Fruit fly (Drosophila melanogaster): ENCODE measurements around the gene CG5114.

CG5114 gene

dm6 chr3L:14956288-14957032 is 26.2 kb upstream of the CG5114 start (continued):
- no peak for TF ChIP-seq CG30431 (GFP tag; optimal IDR thresholded peaks at IDR 0.05)
- no peak for TF ChIP-seq cad (GFP tag; optimal IDR thresholded peaks at IDR 0.05)
- TF ChIP-seq Kr (GFP tag; optimal IDR thresholded peaks at IDR 0.05), result peak; percentile 98
- TF ChIP-seq CG10979 (tag; optimal IDR thresholded peaks at IDR 0.05), result peak; percentile 40
- TF ChIP-seq gem (tag; optimal IDR thresholded peaks at IDR 0.05), result peak; percentile 46
- no peak for TF ChIP-seq CG17359 (tag; optimal IDR thresholded peaks at IDR 0.05)
- TF ChIP-seq CG7745 (tag; optimal IDR thresholded peaks at IDR 0.05), result peak; percentile 85
- TF ChIP-seq CG31365 (tag; optimal IDR thresholded peaks at IDR 0.05), result no peak
- TF ChIP-seq CG6254 (GFP tag; optimal IDR thresholded peaks at IDR 0.05), result peak; percentile 50
- TF ChIP-seq Blimp-1 (GFP tag; optimal IDR thresholded peaks at IDR 0.05), result no peak
- TF ChIP-seq NfI (GFP tag; optimal IDR thresholded peaks at IDR 0.05), result no peak
- TF ChIP-seq Camta (GFP tag; optimal IDR thresholded peaks at IDR 0.05), result peak; percentile 14
- no peak for TF ChIP-seq Hmr (GFP tag; optimal IDR thresholded peaks at IDR 0.05)
- no peak for TF ChIP-seq eve (GFP tag; optimal IDR thresholded peaks at IDR 0.05)
- peak; percentile 18 for TF ChIP-seq HLHmδ (GFP tag; optimal IDR thresholded peaks at IDR 0.05)
- no peak for TF ChIP-seq Dad (GFP tag; optimal IDR thresholded peaks at IDR 0.05)
- no peak for TF ChIP-seq Doc3 (GFP tag; IDR thresholded peaks at IDR 0.05; ENCODE audit: partially characterized antibody)
- no peak for TF ChIP-seq CG10274 (GFP tag; optimal IDR thresholded peaks at IDR 0.05)
- TF ChIP-seq Lhr (GFP tag; optimal IDR thresholded peaks at IDR 0.05), result peak; percentile 39
- peak; percentile 46 for TF ChIP-seq org-1 (GFP tag; optimal IDR thresholded peaks at IDR 0.05)
- TF ChIP-seq crp (GFP tag; optimal IDR thresholded peaks at IDR 0.05), result no peak
- TF ChIP-seq zfh2 (GFP tag; optimal IDR thresholded peaks at IDR 0.05), result no peak
- TF ChIP-seq so (GFP tag; IDR thresholded peaks at IDR 0.05), result no peak
- peak; percentile 7 for TF ChIP-seq CG12942 (GFP tag; optimal IDR thresholded peaks at IDR 0.05)
- peak; percentile 51 for TF ChIP-seq CG2116 (GFP tag; optimal IDR thresholded peaks at IDR 0.05)
- no peak for TF ChIP-seq CG17912 (GFP tag; optimal IDR thresholded peaks at IDR 0.05)
- no peak for TF ChIP-seq dm (GFP tag; optimal IDR thresholded peaks at IDR 0.05)
- TF ChIP-seq CG8290 (GFP tag; optimal IDR thresholded peaks at IDR 0.05), result peak; percentile 53
- peak in 1 of 2 experiments; percentile 80 for TF ChIP-seq CG8290 (tag; optimal IDR thresholded peaks at IDR 0.05)
- TF ChIP-seq CG17568 (GFP tag; optimal IDR thresholded peaks at IDR 0.05), result peak; percentile 66
- no peak for TF ChIP-seq Rfx (GFP tag; IDR thresholded peaks at IDR 0.05)
- TF ChIP-seq CG11695 (GFP tag; IDR thresholded peaks at IDR 0.05), result no peak
- TF ChIP-seq Dfd (GFP tag; optimal IDR thresholded peaks at IDR 0.05), result no peak
- peak; percentile 58 for TF ChIP-seq CG12744 (GFP tag; optimal IDR thresholded peaks at IDR 0.05)
- TF ChIP-seq jumu (GFP tag; optimal IDR thresholded peaks at IDR 0.05), result no peak
- TF ChIP-seq NC2β (GFP tag; optimal IDR thresholded peaks at IDR 0.05), result peak; percentile 44
- TF ChIP-seq CG18764 (GFP tag; optimal IDR thresholded peaks at IDR 0.05), result peak; percentile 35
- no peak for TF ChIP-seq Atf6 (GFP tag; IDR thresholded peaks at IDR 0.05)
- no peak for TF ChIP-seq CG15514 (GFP tag; optimal IDR thresholded peaks at IDR 0.05)
- TF ChIP-seq CG4617 (GFP tag; optimal IDR thresholded peaks at IDR 0.05; ENCODE audit: borderline replicate concordance), result no peak
- no peak for TF ChIP-seq CG13287 (GFP tag; IDR thresholded peaks at IDR 0.05; ENCODE audit: partially characterized antibody)
- peak; percentile 70 for TF ChIP-seq Xrp1 (GFP tag; IDR thresholded peaks at IDR 0.05)
- peak; percentile 65 for TF ChIP-seq sqz (GFP tag; optimal IDR thresholded peaks at IDR 0.05)
- no peak for TF ChIP-seq hb (GFP tag; IDR thresholded peaks at IDR 0.05; ENCODE audit: partially characterized antibody)
- peak; percentile 35 for TF ChIP-seq D19A (tag; optimal IDR thresholded peaks at IDR 0.05)
- no peak for TF ChIP-seq esg (GFP tag; conservative IDR thresholded peaks at IDR 0.05)
- TF ChIP-seq Asciz (GFP tag; optimal IDR thresholded peaks at IDR 0.05), result peak; percentile 27
- TF ChIP-seq pho (GFP tag; optimal IDR thresholded peaks at IDR 0.05), result no peak
- peak; percentile 51 for TF ChIP-seq CG11398 (GFP tag; optimal IDR thresholded peaks at IDR 0.05)

Data from whole organism, embryonic.